Worm (Caenorhabditis elegans) whole organism, midembryonic: Measurements from ENCODE around the gene sucl-2.

ENCODE experiments used
- T22C8.4 ChIP-seq: fragments of 200-800 bp; sonication (Bioruptor generic); IDR thresholded peaks from 2 replicates; pipeline ENCODE4 v1.3.6; 2022; ENCODE audit warnings: missing genetic modification characterization, missing compliant biosample characterization
- cog-1 ChIP-seq: sonication (generic microtip); optimal IDR thresholded peaks from 2 replicates; lab custom pipeline; 2016; ENCODE audit warnings: missing genetic modification characterization, missing compliant biosample characterization
- flt-1 ChIP-seq: fragments of 200-800 bp; sonication (Bioruptor generic); IDR thresholded peaks from 2 replicates; pipeline ENCODE4 v1.3.6; 2022; ENCODE audit warnings: missing genetic modification characterization, missing compliant biosample characterization
- klf-2 ChIP-seq: fragments of 200-800 bp; sonication (Bioruptor generic); conservative IDR thresholded peaks from 2 replicates; pipeline ENCODE4 v1.3.6; 2022; ENCODE audit warnings: missing genetic modification reagents, missing genetic modification characterization, missing compliant biosample characterization
- med-1 ChIP-seq: sonication (generic microtip); optimal IDR thresholded peaks from 2 replicates; lab custom pipeline; 2017; ENCODE audit warnings: missing genetic modification characterization, mild to moderate bottlenecking, missing compliant biosample characterization, antibody characterized with exemption, missing genetic modification reagents; ENCODE audit not compliant: insufficient read depth
- ref-1 ChIP-seq: fragments of 200-800 bp; sonication (Bioruptor generic); conservative IDR thresholded peaks from 2 replicates; pipeline ENCODE4 v1.3.6; 2022; ENCODE audit warnings: missing genetic modification reagents, missing genetic modification characterization, missing compliant biosample characterization
- tab-1 ChIP-seq: fragments of 200-800 bp; sonication (Bioruptor generic); IDR thresholded peaks from 2 replicates; pipeline ENCODE4 v1.3.6; 2022; ENCODE audit warnings: missing genetic modification characterization, missing compliant biosample characterization
- ztf-23 ChIP-seq: fragments of 200-800 bp; sonication (Bioruptor generic); IDR thresholded peaks from 2 replicates; pipeline ENCODE4 v1.3.6; 2022; ENCODE audit warnings: missing genetic modification reagents, missing genetic modification characterization, missing compliant biosample characterization
- ztf-29 ChIP-seq: fragments of 200-800 bp; sonication (Bioruptor generic); IDR thresholded peaks from 2 replicates; pipeline ENCODE4 v1.3.6; 2022; ENCODE audit warnings: missing genetic modification reagents, missing genetic modification characterization, missing compliant biosample characterization

sucl-2 gene

DNA sequence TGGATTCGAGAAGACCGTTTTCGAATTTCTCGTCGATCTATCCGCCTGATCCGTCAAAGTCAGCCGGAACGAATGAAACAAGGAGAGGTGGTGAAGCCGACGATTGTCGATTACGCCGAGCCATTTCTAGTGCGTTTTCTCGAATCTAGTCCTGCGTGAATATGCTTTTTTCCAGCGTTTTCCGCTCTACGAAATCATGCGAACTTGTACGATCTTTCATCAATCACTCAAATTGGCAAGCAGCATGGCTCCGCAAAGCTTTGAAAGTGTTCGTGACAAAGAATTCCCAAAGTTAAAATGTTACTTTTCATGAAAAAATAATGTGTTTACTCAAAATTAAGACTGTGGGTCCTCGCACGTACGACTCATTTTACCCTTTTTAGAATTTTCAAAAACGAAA, 4.3 kb downstream of the sucl-2 start:
- TF ChIP-seq med-1 (GFP tag; lab: Kevin White, UChicago) (no peak), ref-1 (GFP tag; lab: Robert Waterston, UW) (no peak), T22C8.4 (GFP tag; lab: Robert Waterston, UW) (no peak)

DNA sequence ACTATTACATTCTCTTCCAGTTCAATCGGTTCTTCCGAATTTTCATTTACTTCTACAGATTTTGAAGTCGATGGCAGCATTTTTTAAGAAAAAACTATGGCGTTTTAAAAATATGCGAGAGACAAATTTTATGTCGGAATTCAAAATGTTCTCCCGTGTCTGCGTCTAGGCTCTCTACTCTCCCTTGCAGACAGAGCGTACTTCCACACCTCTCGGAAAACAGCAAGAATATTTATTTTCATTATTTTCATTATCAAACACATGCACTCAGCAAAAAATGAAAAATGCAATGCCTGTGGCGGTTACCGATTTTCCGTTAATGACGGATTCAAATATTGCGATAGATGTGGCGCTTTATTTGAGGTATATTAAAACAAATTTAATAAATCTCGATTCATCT, 5.7 kb downstream of the sucl-2 start, which contains the start of the genes ztf-18 and F23H11.2:
ztf-18 (minus strand) TSS at position 188 of the 400 bp plus-strand sequence.
F23H11.2 (plus strand) TSS at position 223 of the 400 bp plus-strand sequence.
- TF ChIP-seq cog-1 (no peak), tab-1 (GFP tag; lab: Robert Waterston, UW) (no peak), ztf-23 (GFP tag; lab: Robert Waterston, UW) (no peak), med-1 (GFP tag; lab: Kevin White, UChicago) (no peak)

DNA sequence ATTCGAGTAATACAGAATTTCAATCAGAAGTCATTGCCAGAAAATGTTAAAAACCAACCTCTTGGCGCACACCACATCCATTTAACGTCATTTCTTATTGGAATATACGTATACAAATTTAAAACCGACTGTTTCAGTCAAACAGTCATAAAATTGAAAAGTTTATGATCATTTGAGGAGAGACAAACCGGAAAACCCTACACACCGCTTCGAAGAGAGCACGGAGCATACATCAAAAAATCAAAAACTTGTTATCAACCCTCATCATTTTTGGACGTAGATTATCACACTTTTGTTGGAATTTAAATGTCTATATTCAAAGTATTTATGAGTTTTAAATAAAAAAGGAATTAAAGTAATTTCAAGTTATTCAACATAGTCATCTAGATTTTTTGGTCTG, 10.2 kb downstream of the sucl-2 start, which contains the start of gene T24C4.10:
T24C4.10 (minus strand) TSS at position 230 of the 400 bp plus-strand sequence.
- TF ChIP-seq ztf-23 (GFP tag; lab: Robert Waterston, UW) (no peak), tab-1 (GFP tag; lab: Robert Waterston, UW) (no peak), med-1 (GFP tag; lab: Kevin White, UChicago) (no peak), klf-2 (GFP tag; lab: Robert Waterston, UW) (no peak), T22C8.4 (GFP tag; lab: Robert Waterston, UW) (no peak), ref-1 (GFP tag; lab: Robert Waterston, UW) (no peak), cog-1 (no peak), flt-1 (GFP tag; lab: Robert Waterston, UW) (no peak)

DNA sequence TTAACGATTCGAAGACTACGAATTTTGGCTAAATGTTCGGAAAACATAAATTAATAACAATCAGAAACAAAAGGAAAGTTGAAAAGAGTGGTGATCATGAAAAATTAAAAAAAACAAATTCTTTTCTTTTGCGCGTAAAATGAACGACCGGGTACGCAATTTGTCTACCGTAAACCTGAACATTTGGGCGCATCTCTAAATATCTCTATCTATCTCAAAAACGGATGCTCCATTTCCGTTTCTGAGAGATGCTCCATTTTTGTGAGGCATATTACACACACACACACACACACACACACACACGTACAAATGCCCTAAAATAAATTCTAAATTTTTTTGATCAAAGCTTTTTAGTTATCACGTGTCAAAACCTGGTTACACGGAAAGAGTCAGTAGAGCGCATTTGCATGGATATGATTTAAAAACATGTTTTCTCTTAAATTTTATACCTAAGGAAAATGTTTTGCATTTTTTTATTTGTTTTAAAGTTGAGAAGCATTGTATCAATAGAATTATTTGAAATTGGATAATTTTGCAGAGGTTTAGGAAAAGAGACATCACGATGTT, 12.1 kb downstream of the sucl-2 start:
- no peak for TF ChIP-seq tab-1 (GFP tag; lab: Robert Waterston, UW)

DNA sequence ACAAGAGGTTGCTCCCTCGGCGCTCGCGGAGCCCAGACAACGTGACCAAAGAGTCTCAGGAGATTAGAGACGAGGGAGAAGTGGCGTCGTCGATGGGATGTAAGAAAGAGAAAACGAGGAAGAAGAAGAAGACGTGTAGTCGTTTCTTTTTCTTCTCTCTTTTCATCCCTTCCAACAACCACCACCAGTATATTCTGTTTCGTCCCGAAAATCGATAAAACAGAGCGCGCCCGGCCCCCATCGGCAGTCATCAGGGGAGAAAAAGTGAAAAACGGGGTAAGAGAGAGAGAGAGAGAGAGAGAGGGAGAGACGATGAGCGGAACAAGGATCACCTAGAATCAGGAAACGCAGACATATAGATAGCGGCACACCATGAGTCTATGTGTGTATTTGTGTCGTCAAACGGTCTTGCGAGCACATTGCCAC, 13.3 kb downstream of the sucl-2 start:
- TF ChIP-seq klf-2 (GFP tag; lab: Robert Waterston, UW) (no peak), T22C8.4 (GFP tag; lab: Robert Waterston, UW) (peak; percentile 90), ztf-23 (GFP tag; lab: Robert Waterston, UW) (no peak), cog-1 (peak; percentile 75), tab-1 (GFP tag; lab: Robert Waterston, UW) (no peak), flt-1 (GFP tag; lab: Robert Waterston, UW) (0 out of 2 replicates have a peak, but pooled peaks have one; percentile 34)

DNA sequence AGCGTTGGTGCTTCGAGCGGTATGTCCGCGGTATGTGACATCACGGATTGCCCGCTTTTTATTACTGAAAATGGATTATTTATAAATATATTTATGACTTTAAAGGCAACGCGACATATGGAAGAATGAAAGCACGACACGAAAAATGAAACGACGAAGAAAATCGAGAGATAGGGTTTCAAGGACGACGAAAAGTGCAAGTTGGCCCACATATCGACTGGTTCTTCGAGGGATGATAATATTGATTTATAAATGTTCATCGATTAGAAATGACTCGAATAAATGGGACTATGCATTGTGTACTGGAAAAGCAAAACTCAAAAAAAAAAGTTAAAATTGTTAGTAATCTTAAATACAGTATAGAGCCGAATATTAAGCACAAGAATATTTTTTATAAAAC, 14.5 kb downstream of the sucl-2 start, which contains the start of gene zer-1:
zer-1 (minus strand) TSS at position 68 of the 400 bp plus-strand sequence.
- no peak for TF ChIP-seq ztf-23 (GFP tag; lab: Robert Waterston, UW)
- no peak for TF ChIP-seq cog-1
- no peak for TF ChIP-seq klf-2 (GFP tag; lab: Robert Waterston, UW)
- no peak for TF ChIP-seq T22C8.4 (GFP tag; lab: Robert Waterston, UW)
- TF ChIP-seq flt-1 (GFP tag; lab: Robert Waterston, UW): no peak
- no peak for TF ChIP-seq tab-1 (GFP tag; lab: Robert Waterston, UW)
- no peak for TF ChIP-seq ref-1 (GFP tag; lab: Robert Waterston, UW)
- no peak for TF ChIP-seq ztf-29
- no peak for TF ChIP-seq med-1 (GFP tag; lab: Kevin White, UChicago)

DNA sequence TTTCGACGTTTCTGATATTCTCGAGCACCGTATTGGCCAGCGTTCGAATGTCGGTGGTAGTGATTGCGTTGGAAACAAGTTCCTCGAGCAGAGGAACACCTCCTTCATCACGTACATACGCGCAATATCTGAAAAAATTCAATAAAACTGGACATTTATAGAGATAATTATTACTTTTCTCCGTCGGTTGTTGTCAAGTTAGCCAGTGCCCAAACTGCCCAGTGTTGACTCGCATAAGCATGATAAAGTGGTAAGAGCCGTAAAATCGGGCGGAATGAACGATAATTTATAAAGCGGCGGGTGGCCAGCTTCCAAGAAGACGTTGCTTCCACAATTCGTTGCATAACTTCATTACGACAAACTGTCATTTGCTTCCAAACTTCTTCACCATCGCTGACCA, 17.6 kb downstream of the sucl-2 start:
- TF ChIP-seq tab-1 (GFP tag; lab: Robert Waterston, UW) (no peak), flt-1 (GFP tag; lab: Robert Waterston, UW) (no peak), T22C8.4 (GFP tag; lab: Robert Waterston, UW) (no peak), klf-2 (GFP tag; lab: Robert Waterston, UW) (no peak), ztf-29 (no peak), med-1 (GFP tag; lab: Kevin White, UChicago) (no peak), ref-1 (GFP tag; lab: Robert Waterston, UW) (no peak), ztf-23 (GFP tag; lab: Robert Waterston, UW) (no peak), cog-1 (no peak)

DNA sequence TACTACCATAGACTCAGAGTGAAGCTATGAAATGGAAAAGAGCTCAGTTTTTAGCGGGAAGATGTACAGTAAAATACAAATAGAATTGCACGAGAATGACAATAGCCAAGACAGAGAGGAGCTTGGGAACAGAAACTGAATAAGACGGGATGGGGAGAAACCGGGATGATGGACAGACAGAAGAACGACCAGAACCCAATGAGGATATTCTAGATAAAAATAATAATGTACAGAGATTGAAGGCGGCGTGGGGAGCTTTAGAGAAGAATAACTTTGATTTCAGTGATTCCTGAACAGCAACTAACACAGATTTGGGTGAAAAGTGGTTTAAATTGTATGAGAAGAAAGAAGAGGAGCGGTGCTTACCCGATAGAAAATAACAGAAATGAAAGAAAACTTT, 19.8 kb downstream of the sucl-2 start:
- TF ChIP-seq klf-2 (GFP tag; lab: Robert Waterston, UW) (no peak), T22C8.4 (GFP tag; lab: Robert Waterston, UW) (no peak), med-1 (GFP tag; lab: Kevin White, UChicago) (no peak), ref-1 (GFP tag; lab: Robert Waterston, UW) (no peak), flt-1 (GFP tag; lab: Robert Waterston, UW) (no peak)

DNA sequence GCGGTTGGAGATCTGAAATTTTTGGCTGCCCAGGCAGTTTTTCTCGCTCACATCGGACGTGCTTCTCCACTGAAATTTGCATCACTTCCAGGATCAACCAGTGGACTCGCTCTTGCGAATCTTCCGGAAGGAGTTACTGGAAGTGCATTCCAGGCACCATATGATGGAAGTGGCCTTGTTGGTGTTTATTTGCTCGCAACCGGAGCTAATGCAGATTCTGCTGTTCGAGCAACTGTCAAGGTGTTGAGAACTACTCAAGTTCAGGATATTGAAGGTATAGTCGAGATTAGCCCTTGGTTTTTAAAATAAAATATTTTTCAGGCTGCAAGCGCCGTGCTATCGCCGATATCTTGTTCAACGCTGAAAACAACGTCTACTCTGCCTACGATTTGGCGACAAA, 20.4 kb downstream of the sucl-2 start:
- TF ChIP-seq med-1 (GFP tag; lab: Kevin White, UChicago) (no peak), cog-1 (no peak), ztf-23 (GFP tag; lab: Robert Waterston, UW) (no peak), ztf-29 (no peak), T22C8.4 (GFP tag; lab: Robert Waterston, UW) (no peak), ref-1 (GFP tag; lab: Robert Waterston, UW) (no peak), tab-1 (GFP tag; lab: Robert Waterston, UW) (no peak), klf-2 (GFP tag; lab: Robert Waterston, UW) (no peak), flt-1 (GFP tag; lab: Robert Waterston, UW) (no peak)

DNA sequence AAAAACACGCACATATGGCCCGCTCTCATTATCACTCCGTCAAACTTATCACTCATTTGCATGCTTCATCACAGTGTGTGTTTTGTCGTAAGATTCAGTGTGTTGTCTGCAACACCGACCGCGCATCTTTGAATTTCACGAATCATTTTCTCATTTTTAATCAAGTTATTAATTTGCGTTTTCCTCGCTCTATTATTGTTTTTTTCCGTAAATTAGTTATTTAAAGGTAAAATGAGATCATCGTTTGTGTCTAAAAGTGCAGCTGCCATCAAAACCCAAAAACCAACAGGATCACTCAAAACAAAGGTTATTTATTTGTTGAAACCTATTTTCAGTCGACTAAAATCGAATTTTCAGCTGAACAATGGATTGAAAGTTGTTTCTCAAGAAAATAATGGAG, 21.6 kb downstream of the sucl-2 start, which contains the start of the genes T24C4.5 and ucr-2.3:
T24C4.5 (minus strand) TSS at position 101 of the 400 bp plus-strand sequence.
ucr-2.3 (plus strand) TSS at position 227 of the 400 bp plus-strand sequence.
- TF ChIP-seq klf-2 (GFP tag; lab: Robert Waterston, UW) (no peak), ref-1 (GFP tag; lab: Robert Waterston, UW) (no peak), ztf-23 (GFP tag; lab: Robert Waterston, UW) (no peak), med-1 (GFP tag; lab: Kevin White, UChicago) (no peak), cog-1 (no peak), flt-1 (GFP tag; lab: Robert Waterston, UW) (no peak), T22C8.4 (GFP tag; lab: Robert Waterston, UW) (no peak), ztf-29 (no peak), tab-1 (GFP tag; lab: Robert Waterston, UW) (no peak)
